Worm (Caenorhabditis elegans) whole organism, young adult: ENCODE data around the gene F02D10.2.

Source experiments
- B0019.2 ChIP-seq: fragments of 200-800 bp; sonication (Bioruptor generic); conservative IDR thresholded peaks from 2 replicates; pipeline ENCODE4 v1.3.6; 2022; ENCODE audit warnings: missing genetic modification reagents, missing genetic modification characterization, missing compliant biosample characterization
- B0261.1 ChIP-seq: sonication (generic microtip); optimal IDR thresholded peaks from 2 replicates; lab custom pipeline; 2016; ENCODE audit warnings: mild to moderate bottlenecking, missing genetic modification characterization, moderate library complexity, missing compliant biosample characterization
- C06A6.2 ChIP-seq: fragments of 200-800 bp; sonication (Bioruptor generic); conservative IDR thresholded peaks from 2 replicates; pipeline ENCODE4 v1.3.6; 2022; ENCODE audit warnings: missing genetic modification characterization, missing compliant biosample characterization
- C17E4.6 ChIP-seq: fragments of 200-800 bp; sonication (Bioruptor generic); IDR thresholded peaks from 2 replicates; pipeline ENCODE4 v1.3.6; 2022; ENCODE audit warnings: missing genetic modification reagents, missing genetic modification characterization, missing compliant biosample characterization
- D2030.7 ChIP-seq: fragments of 200-800 bp; sonication (Bioruptor generic); IDR thresholded peaks from 2 replicates; pipeline ENCODE4 v1.3.6; 2022; ENCODE audit warnings: missing genetic modification reagents, missing genetic modification characterization, missing compliant biosample characterization
- F22D6.2 ChIP-seq: sonication (generic microtip); optimal IDR thresholded peaks from 2 replicates; lab custom pipeline; 2016; ENCODE audit warnings: mild to moderate bottlenecking, missing genetic modification characterization, missing compliant biosample characterization
- F37B4.10 ChIP-seq: fragments of 200-800 bp; sonication (Bioruptor generic); IDR thresholded peaks from 2 replicates; pipeline ENCODE4 v1.3.6; 2022; ENCODE audit warnings: missing genetic modification characterization, missing compliant biosample characterization
- F49E8.2 ChIP-seq: sonication (generic microtip); optimal IDR thresholded peaks from 3 replicates; lab custom pipeline; 2017; ENCODE audit warnings: missing genetic modification characterization, mild to moderate bottlenecking, missing compliant biosample characterization, antibody characterized with exemption, moderate library complexity; ENCODE audit not compliant: insufficient read depth
- F55B11.4 ChIP-seq: sonication (generic microtip); optimal IDR thresholded peaks from 2 replicates; lab custom pipeline; 2016; ENCODE audit warnings: missing compliant biosample characterization, missing genetic modification characterization, borderline replicate concordance; ENCODE audit not compliant: insufficient read depth
- F57A8.1 ChIP-seq: fragments of 200-800 bp; sonication (Bioruptor generic); optimal IDR thresholded peaks from 2 replicates; lab custom pipeline; 2018; ENCODE audit warnings: mild to moderate bottlenecking, missing genetic modification characterization, moderate library complexity, missing compliant biosample characterization
- K12H6.12 ChIP-seq: fragments of 200-800 bp; sonication (Bioruptor generic); optimal IDR thresholded peaks from 2 replicates; lab custom pipeline; 2018; ENCODE audit warnings: mild to moderate bottlenecking, missing genetic modification characterization, missing compliant biosample characterization
- T26A5.8 ChIP-seq: sonication (generic microtip); optimal IDR thresholded peaks from 2 replicates; lab custom pipeline; 2016; ENCODE audit warnings: missing genetic modification characterization, missing compliant biosample characterization
- Y67H2A.10 ChIP-seq: fragments of 200-800 bp; sonication (Bioruptor generic); conservative IDR thresholded peaks from 2 replicates; pipeline ENCODE4 v1.3.6; 2022; ENCODE audit warnings: missing genetic modification reagents, missing genetic modification characterization, missing compliant biosample characterization
- ZK185.1 ChIP-seq: sonication (generic microtip); optimal IDR thresholded peaks from 2 replicates; lab custom pipeline; 2016; ENCODE audit warnings: mild to moderate bottlenecking, missing genetic modification characterization, missing compliant biosample characterization; ENCODE audit not compliant: poor library complexity, severe bottlenecking
- ccch-3 ChIP-seq: fragments of 200-800 bp; sonication (Bioruptor generic); optimal IDR thresholded peaks from 2 replicates; lab custom pipeline; 2018; ENCODE audit warnings: mild to moderate bottlenecking, missing genetic modification characterization, missing compliant biosample characterization
- cebp-1 ChIP-seq, 2 experiments: fragments of 200-800 bp in 1 of 2; sonication (Bioruptor generic) in 1 of 2; sonication (generic microtip) in 1 of 2; IDR thresholded peaks in 1 of 2; optimal IDR thresholded peaks in 1 of 2; 2 replicates each; pipeline versions ENCODE4 v1.3.6 to Lab custom; 2017 to 2022; ENCODE audit warnings: missing compliant biosample characterization in 2 of 2, missing genetic modification characterization in 2 of 2, mild to moderate bottlenecking in 1 of 2, missing genetic modification reagents in 1 of 2, moderate library complexity in 1 of 2
- ceh-27 ChIP-seq: fragments of 200-800 bp; sonication (Bioruptor generic); optimal IDR thresholded peaks from 2 replicates; lab custom pipeline; 2018; ENCODE audit warnings: mild to moderate bottlenecking, missing genetic modification characterization, moderate library complexity, missing compliant biosample characterization
- ceh-79 ChIP-seq: sonication (generic microtip); optimal IDR thresholded peaks from 2 replicates; lab custom pipeline; 2017; ENCODE audit warnings: mild to moderate bottlenecking, missing genetic modification characterization, missing compliant biosample characterization
- ceh-91 ChIP-seq: fragments of 200-800 bp; sonication (Bioruptor generic); IDR thresholded peaks from 2 replicates; pipeline ENCODE4 v1.3.6; 2022; ENCODE audit warnings: missing genetic modification reagents, missing genetic modification characterization, missing compliant biosample characterization
- dox-1 ChIP-seq: fragments of 200-800 bp; sonication (Bioruptor generic); IDR thresholded peaks from 2 replicates; pipeline ENCODE4 v1.3.6; 2022; ENCODE audit warnings: missing genetic modification reagents, missing genetic modification characterization, missing compliant biosample characterization
- dpff-1 ChIP-seq: sonication (generic microtip); optimal IDR thresholded peaks from 2 replicates; lab custom pipeline; 2017; ENCODE audit warnings: mild to moderate bottlenecking, missing genetic modification characterization, missing compliant biosample characterization
- efl-1 ChIP-seq: fragments of 150-350 bp; optimal IDR thresholded peaks from 2 replicates; lab custom pipeline; 2014; ENCODE audit warnings: missing biosample characterization, missing genetic modification reagents, missing genetic modification characterization
- egl-18 ChIP-seq: fragments of 200-800 bp; sonication (Bioruptor generic); IDR thresholded peaks from 2 replicates; pipeline ENCODE4 v1.3.6; 2022; ENCODE audit warnings: missing genetic modification reagents, missing genetic modification characterization, missing compliant biosample characterization
- egl-44 ChIP-seq: fragments of 200-800 bp; sonication (Bioruptor generic); IDR thresholded peaks from 2 replicates; pipeline ENCODE4 v1.3.6; 2022; ENCODE audit warnings: missing genetic modification reagents, missing genetic modification characterization, missing compliant biosample characterization
- hlh-12 ChIP-seq: sonication (generic microtip); optimal IDR thresholded peaks from 2 replicates; lab custom pipeline; 2016; ENCODE audit warnings: missing genetic modification characterization, missing compliant biosample characterization
- hmg-1.2 ChIP-seq: fragments of 200-800 bp; sonication (Bioruptor generic); IDR thresholded peaks from 2 replicates; pipeline ENCODE4 v1.3.6; 2022; ENCODE audit warnings: missing genetic modification reagents, missing genetic modification characterization, missing compliant biosample characterization
- hmg-20 ChIP-seq: fragments of 200-800 bp; sonication (Bioruptor generic); IDR thresholded peaks from 2 replicates; pipeline ENCODE4 v1.3.6; 2022; ENCODE audit warnings: missing genetic modification reagents, missing genetic modification characterization, missing compliant biosample characterization
- lin-40 ChIP-seq: sonication (generic microtip); optimal IDR thresholded peaks from 2 replicates; lab custom pipeline; 2016; ENCODE audit warnings: missing genetic modification characterization, mild to moderate bottlenecking, missing compliant biosample characterization, missing genotype, missing genetic modification reagents
- lir-1 ChIP-seq: fragments of 200-800 bp; sonication (Bioruptor generic); conservative IDR thresholded peaks from 2 replicates; pipeline ENCODE4 v1.3.6; 2022; ENCODE audit warnings: missing genetic modification reagents, missing genetic modification characterization, missing compliant biosample characterization
- lsy-27 ChIP-seq: sonication (generic microtip); optimal IDR thresholded peaks from 2 replicates; lab custom pipeline; 2017; ENCODE audit warnings: missing genetic modification characterization, mild to moderate bottlenecking, missing compliant biosample characterization, antibody characterized with exemption, missing genotype, borderline replicate concordance; ENCODE audit not compliant: insufficient read depth
- madf-3 ChIP-seq: fragments of 200-800 bp; sonication (Bioruptor generic); IDR thresholded peaks from 2 replicates; pipeline ENCODE4 v1.3.6; 2022; ENCODE audit warnings: missing genetic modification reagents, missing genetic modification characterization, missing compliant biosample characterization
- nfya-2 ChIP-seq: fragments of 200-800 bp; sonication (Bioruptor generic); IDR thresholded peaks from 2 replicates; pipeline ENCODE4 v1.3.6; 2022; ENCODE audit warnings: missing genetic modification reagents, missing genetic modification characterization, missing compliant biosample characterization
- pbrm-1 ChIP-seq: fragments of 200-800 bp; sonication (Bioruptor generic); IDR thresholded peaks from 2 replicates; pipeline ENCODE4 v1.3.6; 2022; ENCODE audit warnings: missing genetic modification reagents, missing genetic modification characterization, missing compliant biosample characterization
- pha-4 ChIP-seq: fragments of 150-350 bp; sonication (generic microtip); optimal IDR thresholded peaks from 2 replicates; lab custom pipeline; 2014; ENCODE audit warnings: missing biosample characterization, missing genetic modification reagents, missing genetic modification characterization
- rec-8 ChIP-seq, 2 experiments: sonication (generic microtip); optimal IDR thresholded peaks; 2 replicates each; lab custom pipeline; 2016; ENCODE audit warnings: mild to moderate bottlenecking in 2 of 2, missing genetic modification characterization in 2 of 2, missing genetic modification reagents in 2 of 2, missing genotype in 2 of 2, missing biosample characterization in 1 of 2, missing compliant biosample characterization in 1 of 2, moderate library complexity in 1 of 2
- repo-1 ChIP-seq: sonication (generic microtip); optimal IDR thresholded peaks from 2 replicates; lab custom pipeline; 2017; ENCODE audit warnings: mild to moderate bottlenecking, missing genetic modification characterization, missing compliant biosample characterization
- rpc-1 ChIP-seq, 2 experiments: fragments of 150-350 bp in 1 of 2; sonication (generic microtip) in 1 of 2; optimal IDR thresholded peaks; 2 replicates each; lab custom pipeline; 2014 to 2018; ENCODE audit warnings: missing biosample characterization in 1 of 2, missing genetic modification characterization in 1 of 2, missing genetic modification reagents in 1 of 2, missing genotype in 1 of 2
- sea-2 ChIP-seq: fragments of 200-800 bp; sonication (Bioruptor generic); IDR thresholded peaks from 2 replicates; pipeline ENCODE4 v1.3.6; 2022; ENCODE audit warnings: missing genetic modification characterization, missing compliant biosample characterization
- snpc-1.1 ChIP-seq: sonication (generic microtip); optimal IDR thresholded peaks from 2 replicates; lab custom pipeline; 2017; ENCODE audit warnings: missing genetic modification characterization, mild to moderate bottlenecking, missing compliant biosample characterization, antibody characterized with exemption, moderate library complexity, missing genotype, missing genetic modification reagents; ENCODE audit not compliant: insufficient read depth
- somi-1 ChIP-seq: fragments of 200-800 bp; sonication (Bioruptor generic); optimal IDR thresholded peaks from 2 replicates; lab custom pipeline; 2018; ENCODE audit warnings: mild to moderate bottlenecking, missing genetic modification characterization, missing compliant biosample characterization
- tbp1 ChIP-seq: fragments of 200-800 bp; sonication (Bioruptor generic); optimal IDR thresholded peaks from 2 replicates; lab custom pipeline; 2018; ENCODE audit warnings: mild to moderate bottlenecking, missing genetic modification characterization, missing compliant biosample characterization
- ztf-18 ChIP-seq: sonication (generic microtip); optimal IDR thresholded peaks from 2 replicates; lab custom pipeline; 2016; ENCODE audit warnings: missing genotype, mild to moderate bottlenecking, missing genetic modification characterization, missing compliant biosample characterization
- ztf-28 ChIP-seq: fragments of 200-800 bp; sonication (Bioruptor generic); IDR thresholded peaks from 2 replicates; pipeline ENCODE4 v1.3.6; 2022; ENCODE audit warnings: missing genetic modification reagents, missing genetic modification characterization, missing compliant biosample characterization

F02D10.2 gene

DNA sequence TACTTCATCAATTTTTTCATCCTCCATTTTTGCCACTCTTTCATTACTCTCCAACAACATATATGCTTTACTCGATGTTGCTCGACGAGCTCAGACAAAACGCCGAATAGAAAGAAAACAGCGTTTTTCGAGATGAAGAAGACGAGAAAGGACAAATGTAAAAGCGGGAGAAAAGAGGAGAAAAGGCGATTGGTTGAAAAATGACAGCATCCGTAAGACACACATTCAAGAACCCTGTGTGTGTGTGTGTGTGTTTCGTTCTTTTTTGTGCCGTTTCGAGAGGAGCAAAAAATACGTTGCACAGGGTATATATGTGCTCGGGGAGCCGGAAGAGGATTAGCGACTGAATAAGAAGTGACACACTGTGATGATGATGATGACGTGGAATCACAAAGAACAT, 30.1 kb upstream of the F02D10.2 start:
- TF ChIP-seq ceh-79 (tag; lab: Kevin White, UChicago) (no peak), ccch-3 (GFP tag; lab: Kevin White, UChicago) (no peak), F22D6.2 (no peak), F49E8.2 (tag; lab: Kevin White, UChicago) (no peak), egl-44 (GFP tag; lab: Robert Waterston, UW) (no peak), C17E4.6 (GFP tag; lab: Robert Waterston, UW) (no peak), C06A6.2 (GFP tag; lab: Robert Waterston, UW) (no peak), repo-1 (no peak), somi-1 (GFP tag; lab: Kevin White, UChicago) (no peak), egl-18 (no peak), nfya-2 (GFP tag; lab: Robert Waterston, UW) (no peak), dpff-1 (tag; lab: Kevin White, UChicago) (no peak), hmg-20 (no peak), K12H6.12 (no peak), D2030.7 (GFP tag; lab: Robert Waterston, UW) (no peak), lir-1 (GFP tag; lab: Robert Waterston, UW) (no peak), ceh-91 (GFP tag; lab: Robert Waterston, UW) (no peak), tbp1 (GFP tag; lab: Kevin White, UChicago) (no peak), F55B11.4 (tag; lab: Kevin White, UChicago) (no peak)

DNA sequence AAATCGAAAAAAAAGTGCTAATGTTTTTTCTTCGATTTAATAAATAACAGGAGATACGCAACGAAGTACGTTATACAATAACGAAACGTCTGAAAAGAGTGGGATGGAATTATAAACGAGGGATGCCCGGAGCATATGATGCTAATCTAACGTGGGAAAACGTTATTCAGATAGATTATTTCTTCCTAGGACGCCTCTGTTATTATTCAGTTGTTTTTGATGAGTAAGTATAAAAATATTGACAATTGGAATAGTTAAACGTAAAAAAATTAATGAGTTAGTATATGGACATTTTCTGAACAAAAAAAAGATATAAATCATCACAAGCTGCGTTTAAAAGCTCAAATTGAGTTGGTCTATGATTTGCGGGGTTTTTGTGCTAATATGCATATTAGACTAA, 21.1 kb upstream of the F02D10.2 start, which contains the start of gene srd-51:
Gene srd-51, minus strand, starts transcription at position 101 of the 400 bp plus-strand sequence.
- TF ChIP-seq ceh-27 (GFP tag; lab: Kevin White, UChicago), result no peak
- no peak for TF ChIP-seq pbrm-1 (GFP tag; lab: Robert Waterston, UW)
- no peak for TF ChIP-seq egl-18

DNA sequence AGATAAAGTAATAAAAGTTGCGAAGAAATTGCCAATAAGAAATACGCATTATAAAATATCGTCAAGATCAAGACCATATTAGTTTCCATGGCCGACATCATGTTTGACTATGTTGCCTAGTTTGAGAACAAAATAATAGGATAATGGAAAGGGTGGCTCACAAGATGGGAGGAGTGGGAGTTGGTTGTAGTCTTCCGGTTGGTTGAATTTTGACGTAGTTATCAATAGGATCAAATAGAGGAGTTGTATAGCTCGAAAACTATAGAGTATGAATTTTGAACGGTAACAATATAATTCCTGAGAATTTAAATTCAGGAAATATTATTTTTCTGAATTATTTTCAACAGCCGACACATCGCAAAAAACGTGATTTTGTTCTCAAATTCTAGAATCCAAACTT, 18.0 kb upstream of the F02D10.2 start, which contains the start of gene srd-50:
Gene srd-50, minus strand, starts transcription at position 101 of the 400 bp plus-strand sequence.
- no peak for TF ChIP-seq T26A5.8
- no peak for TF ChIP-seq egl-18
- TF ChIP-seq rec-8 (tag; optimal IDR thresholded peaks at IDR 0.05; lab: Kevin White, UChicago), result no peak
- no peak for TF ChIP-seq K12H6.12
- no peak for TF ChIP-seq F57A8.1 (GFP tag; lab: Kevin White, UChicago)
- no peak for TF ChIP-seq ztf-18 (tag; lab: Kevin White, UChicago)
- no peak for TF ChIP-seq rpc-1 (optimal IDR thresholded peaks at IDR 0.05; lab: Kevin White, UChicago)
- TF ChIP-seq rpc-1 (tag; optimal IDR thresholded peaks at IDR 0.05; lab: Kevin White, UChicago), result no peak
- no peak for TF ChIP-seq cebp-1 (GFP tag; IDR thresholded peaks at IDR 0.05; lab: Robert Waterston, UW)
- TF ChIP-seq cebp-1 (tag; optimal IDR thresholded peaks at IDR 0.05; lab: Kevin White, UChicago), result no peak
- no peak for TF ChIP-seq hlh-12
- TF ChIP-seq B0261.1 (tag; lab: Kevin White, UChicago), result no peak
- no peak for TF ChIP-seq snpc-1.1
- TF ChIP-seq B0019.2 (GFP tag; lab: Robert Waterston, UW), result no peak
- no peak for TF ChIP-seq efl-1 (GFP tag; lab: Kevin White, UChicago)
- no peak for TF ChIP-seq lin-40

DNA sequence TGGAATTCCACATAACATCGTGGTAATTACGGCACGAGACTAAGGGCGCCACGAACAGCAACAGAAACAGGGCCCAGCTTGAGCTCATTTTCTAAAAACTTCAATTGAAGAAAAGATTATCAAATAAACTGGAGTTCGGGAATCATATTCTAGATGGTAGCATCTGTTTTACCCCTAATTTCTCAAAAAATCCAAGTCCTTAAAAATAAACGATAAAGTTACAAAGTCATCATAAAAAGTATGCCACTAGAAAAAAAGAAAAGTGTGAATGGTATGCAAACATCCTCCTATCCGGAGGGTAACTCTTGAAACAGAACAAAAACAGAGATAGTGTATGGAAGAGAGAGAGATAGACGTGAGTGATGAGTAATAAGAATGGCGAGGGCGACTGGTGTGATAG, 13.7 kb upstream of the F02D10.2 start, which contains the start of gene efn-3:
Gene efn-3, minus strand, starts transcription at position 101 of the 400 bp plus-strand sequence.
- TF ChIP-seq sea-2 (GFP tag; lab: Robert Waterston, UW) (no peak), hlh-12 (no peak), lsy-27 (tag; lab: Kevin White, UChicago) (no peak), pha-4 (tag; lab: Kevin White, UChicago) (no peak), ceh-27 (GFP tag; lab: Kevin White, UChicago) (no peak), F37B4.10 (GFP tag; lab: Robert Waterston, UW) (no peak), rec-8 (tag; optimal IDR thresholded peaks at IDR 0.05; lab: Kevin White, UChicago) (no peak), ZK185.1 (tag; lab: Kevin White, UChicago) (no peak), dox-1 (no peak), hmg-1.2 (GFP tag; lab: Robert Waterston, UW) (no peak), Y67H2A.10 (GFP tag; lab: Robert Waterston, UW) (no peak), ceh-79 (tag; lab: Kevin White, UChicago) (no peak), ztf-28 (GFP tag; lab: Robert Waterston, UW) (no peak), madf-3 (GFP tag; lab: Robert Waterston, UW) (no peak)
